Worm (Caenorhabditis elegans): ENCODE results near the gene C17H11.6.
"Not testable (repeated sequence)": the region's sequence is repeated elsewhere in the genome, so short reads cannot be mapped to it uniquely, and the experiment has no call there.

C17H11.6 gene

ce11 chrX:8214424-8215115, 11.0 kb upstream of the C17H11.6 start, which contains the start of gene C47D2.1:
TSS of gene C47D2.1 (plus strand) at chrX:8215065.
- no peak for TF ChIP-seq unc-62 (GFP tag; optimal IDR thresholded peaks at IDR 0.05)

DNA sequence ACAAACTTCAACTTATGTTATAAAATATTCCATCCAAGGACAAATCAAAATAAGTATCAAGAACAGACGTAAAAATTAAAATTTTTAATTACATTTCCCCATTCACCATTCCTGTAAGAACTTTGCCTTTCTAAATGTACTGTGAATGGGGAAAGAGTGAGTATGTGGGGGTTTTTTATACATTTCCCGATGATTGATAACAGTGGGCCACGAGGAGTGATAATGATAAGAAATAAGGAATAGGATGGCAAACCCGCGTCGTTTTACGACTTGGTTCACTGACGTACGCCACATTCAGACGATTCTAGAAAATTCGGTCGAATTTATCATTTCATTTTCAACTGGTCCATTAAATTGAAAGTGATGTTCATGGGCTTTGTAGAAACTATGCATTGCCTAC, 7.4 kb upstream of the C17H11.6 start, which contains the start of gene cdd-1:
Gene cdd-1 (minus strand): TSS at position 151 of the 400 bp plus-strand sequence.
- TF ChIP-seq unc-62 (GFP tag; optimal IDR thresholded peaks at IDR 0.05), result no peak

ce11 chrX:8205919-8206318, 2.3 kb upstream of the C17H11.6 start:
- TF ChIP-seq unc-62 (GFP tag; optimal IDR thresholded peaks at IDR 0.05), result no peak

- TF ChIP-seq unc-62 (GFP tag; optimal IDR thresholded peaks at IDR 0.05), result no peak
These were observed 891 bp upstream of the C17H11.6 start for ce11 chrX:8204475-8204874.

ce11 chrX:8201210-8201609, 2.4 kb downstream of the C17H11.6 start:
- no peak for TF ChIP-seq unc-62 (GFP tag; optimal IDR thresholded peaks at IDR 0.05)

- TF ChIP-seq unc-62 (GFP tag; optimal IDR thresholded peaks at IDR 0.05), result no peak
These were observed 3.4 kb downstream of the C17H11.6 start for ce11 chrX:8200206-8200605.

ce11 chrX:8193213-8193612, 10.4 kb downstream of the C17H11.6 start:
- TF ChIP-seq unc-62 (GFP tag; optimal IDR thresholded peaks at IDR 0.05), result no peak

DNA sequence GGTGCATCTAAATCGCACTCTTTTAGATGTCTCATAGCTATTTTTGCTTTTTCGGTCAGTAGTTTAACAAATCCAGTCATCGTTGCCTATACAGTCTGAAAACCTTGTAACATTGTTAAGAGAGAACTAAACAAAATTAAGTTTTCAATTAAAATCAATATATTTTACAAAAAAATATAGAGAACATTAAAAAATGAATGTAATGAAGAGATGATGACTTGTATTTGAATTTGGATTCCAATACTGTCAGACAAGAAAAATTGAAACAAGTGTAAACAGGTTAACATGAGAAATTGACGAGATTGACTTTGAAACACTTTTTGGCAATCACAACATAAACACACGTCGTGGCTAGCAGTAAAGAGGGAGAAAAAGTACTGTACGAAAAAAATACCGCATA, 18.5 kb downstream of the C17H11.6 start, which contains the start of gene C17H11.5:
Gene C17H11.5 (minus strand): TSS at position 101 of the 400 bp plus-strand sequence.
- TF ChIP-seq unc-62 (GFP tag; optimal IDR thresholded peaks at IDR 0.05), result no peak

- not testable (repeated sequence) for TF ChIP-seq unc-62 (GFP tag; optimal IDR thresholded peaks at IDR 0.05)
These were observed 21.8 kb downstream of the C17H11.6 start, which contains the start of gene C17H11.4 for ce11 chrX:8181590-8182311. TSS of gene C17H11.4 (minus strand) at chrX:8181640.

DNA sequence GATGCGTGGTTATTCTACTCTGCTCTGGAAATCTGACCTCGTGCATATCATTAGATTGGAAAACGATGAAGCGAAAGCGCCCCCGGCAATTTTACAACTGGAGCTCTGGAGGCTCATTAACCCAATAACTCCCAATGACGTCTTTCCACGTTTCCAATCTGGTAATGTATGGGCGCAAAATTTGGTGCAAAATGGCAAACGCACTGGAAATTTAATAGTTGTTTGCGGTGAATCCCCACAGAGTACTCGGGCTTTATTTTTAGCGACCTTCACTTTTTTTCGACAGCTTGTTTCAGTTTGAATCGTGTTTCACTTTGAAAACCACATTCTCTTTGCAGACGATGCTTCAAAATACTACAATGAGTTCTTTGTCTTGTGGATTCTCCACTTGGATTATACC, 30.0 kb downstream of the C17H11.6 start, which contains the start of gene C17H11.1:
Gene C17H11.1 (plus strand): TSS at position 301 of the 400 bp plus-strand sequence.
- TF ChIP-seq unc-62 (GFP tag; optimal IDR thresholded peaks at IDR 0.05), result no peak

DNA sequence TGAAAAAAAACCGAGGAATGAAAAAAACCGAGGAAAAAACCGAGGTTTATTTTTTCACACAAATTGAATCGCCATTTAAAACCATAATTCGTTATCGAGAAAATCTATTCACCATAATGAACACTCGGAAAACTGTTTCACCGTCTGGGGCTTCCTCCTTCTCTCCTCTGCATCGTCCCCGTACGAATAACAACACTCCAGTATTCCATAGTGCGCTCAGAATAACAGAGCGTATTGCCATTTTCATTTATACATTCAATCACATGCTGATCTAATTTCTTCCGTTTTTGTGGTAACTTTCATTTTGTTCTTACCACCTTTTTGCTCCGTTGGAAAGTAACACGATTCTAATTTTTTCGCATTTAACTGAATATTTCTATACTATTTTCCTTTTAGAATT, 34.0 kb downstream of the C17H11.6 start, which contains the start of gene C17H11.2:
Gene C17H11.2 (plus strand): TSS at position 397 of the 400 bp plus-strand sequence.
- TF ChIP-seq unc-62 (GFP tag; optimal IDR thresholded peaks at IDR 0.05), result no peak

- TF ChIP-seq unc-62 (GFP tag; optimal IDR thresholded peaks at IDR 0.05), result no peak
These were observed 40.0 kb downstream of the C17H11.6 start for ce11 chrX:8163555-8163954.

DNA sequence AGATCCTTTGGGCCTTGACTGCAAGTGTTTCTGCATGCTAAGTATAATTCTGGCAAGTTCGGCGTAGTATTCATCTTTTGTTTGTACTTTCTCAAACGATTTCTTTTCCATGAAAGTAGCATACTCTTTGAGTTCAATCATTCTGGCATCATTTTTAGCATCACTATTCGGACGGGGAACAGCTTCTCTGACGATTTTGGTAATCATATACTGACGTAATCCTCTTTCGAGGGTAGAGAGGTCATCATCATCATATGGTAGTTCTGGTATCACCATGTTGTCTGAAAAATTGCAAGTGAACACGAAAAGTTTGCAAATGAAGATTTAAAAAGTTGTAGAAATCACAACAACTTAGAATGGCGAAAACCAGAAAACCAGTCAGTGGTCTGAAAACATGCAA, 40.8 kb downstream of the C17H11.6 start, which contains the start of gene F22F1.3:
Gene F22F1.3 (minus strand): TSS at position 281 of the 400 bp plus-strand sequence.
- no peak for TF ChIP-seq unc-62 (GFP tag; optimal IDR thresholded peaks at IDR 0.05)

ce11 chrX:8160016-8160415, 43.6 kb downstream of the C17H11.6 start:
- TF ChIP-seq unc-62 (GFP tag; optimal IDR thresholded peaks at IDR 0.05), result no peak

DNA sequence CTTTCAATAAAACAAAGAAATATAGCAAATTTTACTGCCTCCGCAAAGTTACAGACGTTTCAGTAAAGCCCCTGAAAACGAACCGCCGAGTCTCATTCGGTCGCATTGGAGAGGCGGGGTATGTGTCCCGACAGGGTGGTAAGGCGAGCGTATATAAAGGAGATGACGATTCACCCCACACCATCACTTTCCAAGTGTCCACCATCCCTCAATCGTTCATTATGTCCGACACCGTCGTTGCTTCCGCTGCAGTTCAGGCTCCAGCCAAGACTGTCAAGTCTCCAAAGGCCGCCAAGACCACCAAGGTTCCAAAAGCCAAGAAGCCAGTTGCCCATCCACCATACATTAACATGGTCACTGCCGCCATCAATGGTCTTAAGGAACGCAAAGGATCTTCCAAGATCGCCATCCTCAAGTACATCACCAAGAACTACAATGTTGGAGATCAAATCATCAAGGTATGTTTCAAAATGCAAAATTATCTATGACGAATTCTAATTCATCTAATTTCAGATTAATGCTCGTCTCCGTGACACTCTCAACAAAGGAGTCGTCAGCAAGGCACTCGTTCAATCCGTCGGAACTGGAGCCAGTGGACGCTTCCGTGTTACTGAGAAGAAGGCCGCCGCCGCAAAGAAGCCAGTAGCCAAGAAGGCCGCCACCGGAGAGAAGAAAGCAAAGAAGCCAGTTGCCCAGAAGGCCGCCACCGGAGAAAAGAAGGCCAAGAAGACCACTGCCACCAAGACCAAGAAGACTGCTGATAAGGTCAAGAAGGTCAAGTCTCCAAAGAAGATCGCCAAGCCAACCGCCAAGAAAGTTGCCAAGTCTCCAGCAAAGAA, 44.4 kb downstream of the C17H11.6 start, which contains the start of gene hil-3:
Gene hil-3 (plus strand): TSS at position 195 of the 839 bp plus-strand sequence.
- TF ChIP-seq unc-62 (GFP tag; optimal IDR thresholded peaks at IDR 0.05), result no peak

ce11 chrX:8157132-8157531, 46.5 kb downstream of the C17H11.6 start:
- TF ChIP-seq unc-62 (GFP tag; optimal IDR thresholded peaks at IDR 0.05), result no peak
